Fruit fly (Drosophila melanogaster) Kc167 (cell line): ENCODE results near the gene tos.

Experiments
- Myc ChIP-seq: fragments of >200 bp; optimal IDR thresholded peaks from 2 replicates; lab custom pipeline; 2017; ENCODE audit warnings: missing external identifiers
- Sin3A ChIP-seq: fragments of >200 bp; optimal IDR thresholded peaks from 2 replicates; lab custom pipeline; 2018; ENCODE audit warnings: missing external identifiers
- h ChIP-seq: fragments of >200 bp; optimal IDR thresholded peaks from 3 replicates; lab custom pipeline; 2018; ENCODE audit warnings: missing external identifiers
- insv ChIP-seq: fragments of >200 bp; optimal IDR thresholded peaks from 3 replicates; lab custom pipeline; 2018; ENCODE audit warnings: missing external identifiers
- psq ChIP-seq: fragments of >200 bp; optimal IDR thresholded peaks from 2 replicates; lab custom pipeline; 2017; ENCODE audit warnings: missing external identifiers
- ttk ChIP-seq: sonication (Bioruptor generic); optimal IDR thresholded peaks from 2 replicates; lab custom pipeline; 2017; ENCODE audit warnings: missing external identifiers

tos gene

dm6 chr2L:18681903-18682302 lies at the start of gene tos:
Gene tos (minus strand): TSS chr2L:18682075.
- no peak for TF ChIP-seq h (lab: Kevin White, UChicago)
- no peak for TF ChIP-seq Sin3A
- TF ChIP-seq psq, result no peak
- TF ChIP-seq Myc, result no peak
- TF ChIP-seq ttk (lab: Kevin White, UChicago), result no peak

- TF ChIP-seq h (lab: Kevin White, UChicago) (no peak), psq (no peak), insv (lab: Kevin White, UChicago) (no peak), Myc (no peak), ttk (lab: Kevin White, UChicago) (no peak), Sin3A (no peak)
These were observed 46.1 kb upstream of the tos start for dm6 chr2L:18727986-18728385.

- no peak for TF ChIP-seq ttk (lab: Kevin White, UChicago)
- no peak for TF ChIP-seq psq
- TF ChIP-seq insv (lab: Kevin White, UChicago), result no peak
- no peak for TF ChIP-seq Myc
- no peak for TF ChIP-seq Sin3A
- TF ChIP-seq h (lab: Kevin White, UChicago), result no peak
These were observed 43.0 kb upstream of the tos start for dm6 chr2L:18724842-18725241.

- TF ChIP-seq h (lab: Kevin White, UChicago) (no peak), ttk (lab: Kevin White, UChicago) (no peak), insv (lab: Kevin White, UChicago) (no peak), psq (no peak), Myc (no peak), Sin3A (no peak)
These were observed 37.7 kb upstream of the tos start for dm6 chr2L:18719583-18719982.

dm6 chr2L:18717365-18718011 lies 35.6 kb upstream of the tos start:
- TF ChIP-seq ttk (lab: Kevin White, UChicago), result no peak
- TF ChIP-seq insv (lab: Kevin White, UChicago), result no peak
- no peak for TF ChIP-seq psq
- no peak for TF ChIP-seq h (lab: Kevin White, UChicago)
- no peak for TF ChIP-seq Myc
- no peak for TF ChIP-seq Sin3A

- TF ChIP-seq psq, result no peak
- TF ChIP-seq ttk (lab: Kevin White, UChicago), result no peak
- no peak for TF ChIP-seq insv (lab: Kevin White, UChicago)
- no peak for TF ChIP-seq Sin3A
- TF ChIP-seq h (lab: Kevin White, UChicago), result no peak
- TF ChIP-seq Myc, result no peak
These were observed 32.2 kb upstream of the tos start for dm6 chr2L:18714086-18714485.

- TF ChIP-seq psq (no peak), ttk (lab: Kevin White, UChicago) (no peak), insv (lab: Kevin White, UChicago) (no peak), h (lab: Kevin White, UChicago) (no peak), Myc (no peak), Sin3A (no peak)
These were observed 31.8 kb upstream of the tos start, which contains the start of gene Irk3 for dm6 chr2L:18713686-18714085. Gene Irk3 (minus strand): TSS chr2L:18713748.

dm6 chr2L:18708239-18708891 lies 26.5 kb upstream of the tos start, which contains the start of the genes Faf2 and Grip71:
Gene Faf2 (minus strand): TSS chr2L:18708688.
Gene Grip71 (plus strand): TSS chr2L:18708846.
- TF ChIP-seq psq (no peak), insv (lab: Kevin White, UChicago) (no peak), Myc (no peak), ttk (lab: Kevin White, UChicago) (no peak), h (lab: Kevin White, UChicago) (no peak), Sin3A (no peak)

dm6 chr2L:18707844-18708238 lies 26.0 kb upstream of the tos start:
- TF ChIP-seq insv (lab: Kevin White, UChicago) (no peak), h (lab: Kevin White, UChicago) (no peak), Sin3A (no peak), ttk (lab: Kevin White, UChicago) (no peak), psq (no peak), Myc (no peak)

- TF ChIP-seq Myc, result no peak
- no peak for TF ChIP-seq psq
- TF ChIP-seq Sin3A, result no peak
- TF ChIP-seq insv (lab: Kevin White, UChicago), result no peak
- no peak for TF ChIP-seq ttk (lab: Kevin White, UChicago)
- no peak for TF ChIP-seq h (lab: Kevin White, UChicago)
These were observed 23.8 kb upstream of the tos start, which contains the start of gene Jwa for dm6 chr2L:18705617-18706046. Gene Jwa (minus strand): TSS chr2L:18705703.

dm6 chr2L:18702721-18703488 lies 21.0 kb upstream of the tos start, which contains the start of the genes CG10376 and CG10343:
Gene CG10376 (minus strand): TSS chr2L:18703105.
Gene CG10343 (plus strand): TSS chr2L:18703473.
- TF ChIP-seq psq (no peak), Myc (no peak), insv (lab: Kevin White, UChicago) (no peak), ttk (lab: Kevin White, UChicago) (no peak), Sin3A (no peak), h (lab: Kevin White, UChicago) (no peak)

- TF ChIP-seq ttk (lab: Kevin White, UChicago) (no peak), psq (no peak), Sin3A (no peak), Myc (no peak), h (lab: Kevin White, UChicago) (no peak), insv (lab: Kevin White, UChicago) (no peak)
These were observed 16.8 kb upstream of the tos start, which contains the start of gene CG10341 for dm6 chr2L:18698559-18699130. Gene CG10341 (plus strand): TSS chr2L:18698714.
